Fruit fly (Drosophila melanogaster) whole organism, embryonic: ENCODE measurements around the gene CG9393.

Source experiments
- Abd-B ChIP-seq: fragments of 200-800 bp; sonication (Bioruptor generic); optimal IDR thresholded peaks from 2 replicates; lab custom pipeline; 2018; ENCODE audit warnings: missing biosample characterization, mild to moderate bottlenecking, missing genetic modification characterization, moderate library complexity
- Awh ChIP-seq: fragments of 200-800 bp; sonication (Bioruptor generic); IDR thresholded peaks from 2 replicates; pipeline ENCODE4, ENCODE4 v1.3.6; 2022; ENCODE audit warnings: missing biosample characterization, missing genetic modification characterization
- CG10543 ChIP-seq: fragments of 200-800 bp; sonication (Bioruptor generic); optimal IDR thresholded peaks from 3 replicates; lab custom pipeline; 2017; ENCODE audit warnings: missing biosample characterization, mild to moderate bottlenecking, missing genetic modification characterization, moderate library complexity
- CG11560 ChIP-seq: fragments of 200-800 bp; sonication (Bioruptor generic); IDR thresholded peaks from 3 replicates; pipeline ENCODE4 v1.3.6; 2022; ENCODE audit warnings: missing biosample characterization, missing genetic modification characterization
- CG11723 ChIP-seq: fragments of 200-800 bp; sonication (Bioruptor generic); optimal IDR thresholded peaks from 2 replicates; lab custom pipeline; 2017; ENCODE audit warnings: missing biosample characterization, mild to moderate bottlenecking, missing genetic modification characterization
- CG12236 ChIP-seq: fragments of 200-800 bp; sonication (Bioruptor generic); optimal IDR thresholded peaks from 2 replicates; lab custom pipeline; 2016; ENCODE audit warnings: missing biosample characterization, missing genetic modification characterization
- CG12769 ChIP-seq: fragments of 200-800 bp; sonication (Bioruptor generic); optimal IDR thresholded peaks from 2 replicates; lab custom pipeline; 2019; ENCODE audit warnings: missing biosample characterization, mild to moderate bottlenecking, missing genetic modification characterization, moderate library complexity
- CG12942 ChIP-seq: fragments of 200-800 bp; sonication (Bioruptor generic); optimal IDR thresholded peaks from 3 replicates; lab custom pipeline; 2016; ENCODE audit warnings: missing biosample characterization, missing genetic modification characterization
- CG13775 ChIP-seq: fragments of 200-800 bp; sonication (Bioruptor generic); optimal IDR thresholded peaks from 3 replicates; lab custom pipeline; 2017; ENCODE audit warnings: missing biosample characterization, mild to moderate bottlenecking, missing genetic modification characterization
- CG15479 ChIP-seq: fragments of 200-800 bp; sonication (Bioruptor generic); optimal IDR thresholded peaks from 3 replicates; lab custom pipeline; 2019; ENCODE audit warnings: missing biosample characterization, mild to moderate bottlenecking, missing genetic modification characterization, moderate library complexity
- CG16863 ChIP-seq: fragments of 200-800 bp; sonication (Bioruptor generic); optimal IDR thresholded peaks from 3 replicates; lab custom pipeline; 2016; ENCODE audit warnings: missing biosample characterization, missing genetic modification characterization
- CG18764 ChIP-seq: fragments of 200-800 bp; sonication (Bioruptor generic); optimal IDR thresholded peaks from 3 replicates; lab custom pipeline; 2016; ENCODE audit warnings: missing biosample characterization, missing genetic modification characterization
- CG31388 ChIP-seq: fragments of 200-800 bp; sonication (Bioruptor generic); optimal IDR thresholded peaks from 2 replicates; lab custom pipeline; 2016; ENCODE audit warnings: missing biosample characterization, missing genetic modification characterization
- CG33557 ChIP-seq: fragments of 200-800 bp; sonication (Bioruptor generic); optimal IDR thresholded peaks from 2 replicates; lab custom pipeline; 2019; ENCODE audit warnings: missing biosample characterization, mild to moderate bottlenecking, missing genetic modification characterization, moderate library complexity
- CG4282 ChIP-seq: fragments of 200-800 bp; sonication (Bioruptor generic); optimal IDR thresholded peaks from 2 replicates; lab custom pipeline; 2016; ENCODE audit warnings: missing biosample characterization, missing genetic modification characterization
- CG4328 ChIP-seq: fragments of 200-800 bp; sonication (Bioruptor generic); optimal IDR thresholded peaks from 3 replicates; lab custom pipeline; 2017; ENCODE audit warnings: missing biosample characterization, missing genetic modification reagents, missing genetic modification characterization
- CG4707 ChIP-seq: fragments of 200-800 bp; sonication (Bioruptor generic); optimal IDR thresholded peaks from 2 replicates; lab custom pipeline; 2018; ENCODE audit warnings: missing biosample characterization, mild to moderate bottlenecking, missing genetic modification characterization, moderate library complexity
- CG7839 ChIP-seq: fragments of 200-800 bp; sonication (Bioruptor generic); optimal IDR thresholded peaks from 3 replicates; lab custom pipeline; 2018; ENCODE audit warnings: missing biosample characterization, mild to moderate bottlenecking, missing genetic modification characterization, moderate library complexity
- CG8388 ChIP-seq: fragments of 200-800 bp; sonication (Bioruptor generic); optimal IDR thresholded peaks from 2 replicates; lab custom pipeline; 2019; ENCODE audit warnings: missing biosample characterization, mild to moderate bottlenecking, missing genetic modification characterization, moderate library complexity
- CG8765 ChIP-seq: fragments of 200-800 bp; sonication (Bioruptor generic); IDR thresholded peaks from 2 replicates; pipeline ENCODE4 v1.3.6; 2022; ENCODE audit warnings: missing biosample characterization, missing genetic modification characterization
- CrebB ChIP-seq: fragments of 200-800 bp; sonication (Bioruptor generic); optimal IDR thresholded peaks from 3 replicates; lab custom pipeline; 2018; ENCODE audit warnings: missing biosample characterization, mild to moderate bottlenecking, missing genetic modification characterization
- D19B ChIP-seq: fragments of 200-800 bp; sonication (Bioruptor generic); optimal IDR thresholded peaks from 2 replicates; lab custom pipeline; 2017; ENCODE audit warnings: missing biosample characterization, mild to moderate bottlenecking, missing genetic modification characterization
- Eip74EF ChIP-seq, 2 experiments: fragments of 200-800 bp in 1 of 2; fragments of >200 bp in 1 of 2; sonication (Bioruptor generic) in 1 of 2; optimal IDR thresholded peaks; 2 replicates each; lab custom pipeline; 2017 to 2019; ENCODE audit warnings: missing biosample characterization in 2 of 2, missing genetic modification characterization in 2 of 2, mild to moderate bottlenecking in 1 of 2, moderate library complexity in 1 of 2
- Ets97D ChIP-seq: fragments of 200-800 bp; sonication (Bioruptor generic); optimal IDR thresholded peaks from 3 replicates; lab custom pipeline; 2016; ENCODE audit warnings: missing biosample characterization, missing genetic modification characterization
- H15 ChIP-seq: fragments of 200-800 bp; sonication (Bioruptor generic); IDR thresholded peaks from 3 replicates; pipeline ENCODE4 v1.3.6; 2022; ENCODE audit warnings: missing biosample characterization, missing genetic modification characterization
- HLH3B ChIP-seq: fragments of 200-800 bp; sonication (Bioruptor generic); IDR thresholded peaks from 2 replicates; pipeline ENCODE4 v1.3.6; 2022; ENCODE audit warnings: missing biosample characterization, missing genetic modification characterization
- HLH54F ChIP-seq: fragments of 200-800 bp; sonication (Bioruptor generic); optimal IDR thresholded peaks from 3 replicates; lab custom pipeline; 2016; ENCODE audit warnings: missing biosample characterization, missing genetic modification characterization
- Hr51 ChIP-seq, 2 experiments: fragments of 200-800 bp; sonication (Bioruptor generic); optimal IDR thresholded peaks; 2 replicates in 1 of 2; 3 replicates in 1 of 2; lab custom pipeline; 2016 to 2018; ENCODE audit warnings: missing biosample characterization in 2 of 2, missing genetic modification characterization in 2 of 2, mild to moderate bottlenecking in 1 of 2, moderate library complexity in 1 of 2
- Meics ChIP-seq: fragments of 200-800 bp; sonication (Bioruptor generic); optimal IDR thresholded peaks from 2 replicates; lab custom pipeline; 2017; ENCODE audit warnings: missing biosample characterization, mild to moderate bottlenecking, missing genetic modification characterization
- NK7.1 ChIP-seq: fragments of 200-800 bp; sonication (Bioruptor generic); optimal IDR thresholded peaks from 3 replicates; lab custom pipeline; 2016; ENCODE audit warnings: missing biosample characterization, missing genetic modification characterization
- Poxn ChIP-seq: fragments of 200-800 bp; sonication (Bioruptor generic); IDR thresholded peaks from 2 replicates; pipeline ENCODE4 v1.3.6; 2022; ENCODE audit warnings: missing biosample characterization, missing genetic modification characterization
- Ptx1 ChIP-seq: fragments of 200-800 bp; sonication (Bioruptor generic); IDR thresholded peaks from 2 replicates; pipeline ENCODE4 v1.3.6; 2022; ENCODE audit warnings: missing biosample characterization, missing genetic modification characterization
- bcd ChIP-seq: fragments of 200-800 bp; sonication (Bioruptor generic); optimal IDR thresholded peaks from 2 replicates; lab custom pipeline; 2017; ENCODE audit warnings: missing biosample characterization, mild to moderate bottlenecking, missing genetic modification characterization
- en ChIP-seq: fragments of 200-800 bp; sonication (Bioruptor generic); optimal IDR thresholded peaks from 2 replicates; lab custom pipeline; 2016; ENCODE audit warnings: missing biosample characterization, missing genetic modification characterization
- ham ChIP-seq: fragments of 200-800 bp; sonication (Bioruptor generic); IDR thresholded peaks from 2 replicates; pipeline ENCODE4 v1.3.6; 2022; ENCODE audit warnings: missing biosample characterization, missing genetic modification characterization
- hbn ChIP-seq: fragments of 200-800 bp; sonication (Bioruptor generic); IDR thresholded peaks from 2 replicates; pipeline ENCODE4 v1.3.6; 2022; ENCODE audit warnings: missing biosample characterization, missing genetic modification characterization; ENCODE audit not compliant: partially characterized antibody
- nau ChIP-seq: fragments of 200-800 bp; sonication (Bioruptor generic); optimal IDR thresholded peaks from 3 replicates; lab custom pipeline; 2017; ENCODE audit warnings: missing biosample characterization, mild to moderate bottlenecking, missing genetic modification characterization, missing genetic modification reagents
- oc ChIP-seq: fragments of 200-800 bp; sonication (Bioruptor generic); optimal IDR thresholded peaks from 2 replicates; lab custom pipeline; 2018; ENCODE audit warnings: missing biosample characterization, mild to moderate bottlenecking, missing genetic modification characterization, moderate library complexity
- p53 ChIP-seq: fragments of 200-800 bp; sonication (Bioruptor generic); optimal IDR thresholded peaks from 2 replicates; lab custom pipeline; 2016; ENCODE audit warnings: missing biosample characterization, missing genetic modification characterization
- peb ChIP-seq: fragments of 200-800 bp; sonication (Bioruptor generic); IDR thresholded peaks from 2 replicates; pipeline ENCODE4 v1.3.6; 2022; ENCODE audit warnings: missing biosample characterization, missing genetic modification characterization
- phol ChIP-seq: fragments of 200-800 bp; sonication (Bioruptor generic); optimal IDR thresholded peaks from 3 replicates; lab custom pipeline; 2018; ENCODE audit warnings: missing biosample characterization, mild to moderate bottlenecking, missing genetic modification characterization, moderate library complexity
- repo ChIP-seq: fragments of 200-800 bp; sonication (Bioruptor generic); optimal IDR thresholded peaks from 2 replicates; lab custom pipeline; 2016; ENCODE audit warnings: missing biosample characterization, missing genetic modification characterization
- seq ChIP-seq: fragments of 200-800 bp; sonication (Bioruptor generic); IDR thresholded peaks from 2 replicates; pipeline ENCODE4 v1.3.6; 2022; ENCODE audit warnings: missing biosample characterization, missing genetic modification characterization
- shn ChIP-seq: fragments of 200-800 bp; sonication (Bioruptor generic); optimal IDR thresholded peaks from 3 replicates; lab custom pipeline; 2016; ENCODE audit warnings: missing biosample characterization, missing genetic modification characterization
- sima ChIP-seq: fragments of 200-800 bp; sonication (Bioruptor generic); optimal IDR thresholded peaks from 2 replicates; lab custom pipeline; 2016; ENCODE audit warnings: missing biosample characterization, missing genetic modification characterization
- slbo ChIP-seq: fragments of 200-800 bp; sonication (Bioruptor generic); IDR thresholded peaks from 2 replicates; pipeline ENCODE4 v1.3.6; 2022; ENCODE audit warnings: missing biosample characterization, missing genetic modification characterization
- slou ChIP-seq: fragments of 200-800 bp; sonication (Bioruptor generic); optimal IDR thresholded peaks from 3 replicates; lab custom pipeline; 2016; ENCODE audit warnings: missing biosample characterization, missing genetic modification characterization
- stc ChIP-seq: fragments of 200-800 bp; sonication (Bioruptor generic); IDR thresholded peaks from 2 replicates; pipeline ENCODE4 v1.3.6; 2022; ENCODE audit warnings: missing biosample characterization, missing genetic modification characterization
- vvl ChIP-seq: fragments of 200-800 bp; sonication (Bioruptor generic); IDR thresholded peaks from 2 replicates; pipeline ENCODE4 v1.3.6; 2022; ENCODE audit warnings: missing biosample characterization, missing genetic modification characterization
- zf30C ChIP-seq: fragments of 200-800 bp; sonication (Bioruptor generic); optimal IDR thresholded peaks from 3 replicates; lab custom pipeline; 2018; ENCODE audit warnings: missing biosample characterization, mild to moderate bottlenecking, missing genetic modification characterization

The CG9393 gene

DNA sequence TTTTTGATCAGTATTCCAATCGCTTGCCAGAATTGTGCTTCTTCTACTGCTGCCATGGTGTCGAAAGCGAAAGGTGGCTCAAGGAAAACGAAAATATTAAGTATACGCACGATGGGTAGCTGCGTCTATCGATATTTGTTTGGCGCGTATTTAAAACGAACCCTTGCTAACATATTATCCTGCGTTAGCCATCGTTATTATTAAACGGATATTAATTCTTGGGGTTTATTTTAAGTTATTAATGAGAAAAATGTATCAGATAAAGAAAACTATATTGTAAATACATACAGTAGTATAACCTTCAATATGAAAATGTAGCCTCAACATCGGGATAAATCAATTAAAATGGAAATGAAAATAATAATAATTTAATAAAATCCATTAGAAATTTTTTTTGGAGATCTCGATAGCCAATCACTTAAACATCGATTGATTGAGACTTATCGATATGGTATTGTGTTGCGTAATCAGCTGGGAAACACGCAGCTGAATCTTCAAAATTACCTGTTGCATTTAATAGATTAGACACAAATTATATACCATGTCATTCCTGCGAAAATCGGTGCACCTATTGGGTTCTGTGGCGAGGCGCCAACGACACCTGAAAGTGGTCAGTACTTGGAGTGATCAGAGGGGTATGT, 8.0 kb downstream of the CG9393 start, which contains the start of the genes CG9386 and BckdhA (continued):
- TF ChIP-seq CG4328 (GFP tag; lab: Kevin White, UChicago) = peak; percentile 52
- TF ChIP-seq CG7839 = peak; percentile 59
- no peak for TF ChIP-seq oc (tag; lab: Kevin White, UChicago)
- TF ChIP-seq slbo (GFP tag; lab: Robert Waterston, UW) = peak; percentile 71
- peak; percentile 60 for TF ChIP-seq HLH54F (GFP tag; lab: Kevin White, UChicago)
- peak; percentile 47; the same call in 1 of the 2 replicates for TF ChIP-seq Ptx1 (GFP tag; lab: Robert Waterston, UW)
- TF ChIP-seq Meics (GFP tag; lab: Kevin White, UChicago) = peak; percentile 67
- no peak for TF ChIP-seq slou
- TF ChIP-seq CG10543 (GFP tag; lab: Kevin White, UChicago) = peak; percentile 62
- TF ChIP-seq Ets97D (GFP tag; lab: Kevin White, UChicago) = peak; percentile 35
- peak; percentile 5 for TF ChIP-seq CG8388 (GFP tag; lab: Kevin White, UChicago)
- TF ChIP-seq CG31388 (GFP tag; lab: Kevin White, UChicago) = no peak
- TF ChIP-seq CG12236 (GFP tag; lab: Kevin White, UChicago) = no peak
- TF ChIP-seq CG15479 (GFP tag; lab: Kevin White, UChicago) = no peak
- TF ChIP-seq D19B = peak; percentile 35
- TF ChIP-seq Abd-B = no peak
- no peak for TF ChIP-seq repo
- peak; percentile 55 for TF ChIP-seq CG13775 (GFP tag; lab: Kevin White, UChicago)
- peak; percentile 65 for TF ChIP-seq CG12942 (GFP tag; lab: Kevin White, UChicago)
- 0 out of 2 replicates have a peak, but pooled peaks have one; percentile 14 for TF ChIP-seq CG8765
- no peak for TF ChIP-seq sima (GFP tag; lab: Kevin White, UChicago)
- no peak for TF ChIP-seq Poxn (GFP tag; lab: Robert Waterston, UW)
- TF ChIP-seq p53 (GFP tag; lab: Kevin White, UChicago) = no peak
- TF ChIP-seq CG16863 = peak; percentile 5
- TF ChIP-seq peb (GFP tag; lab: Robert Waterston, UW) = 0 out of 2 replicates have a peak, but pooled peaks have one; percentile 38
- peak; percentile 16 for TF ChIP-seq CG18764 (GFP tag; lab: Kevin White, UChicago)
- TF ChIP-seq CG4282 (GFP tag; lab: Kevin White, UChicago) = no peak
- no peak for TF ChIP-seq Eip74EF (GFP tag; optimal IDR thresholded peaks at IDR 0.05; lab: Kevin White, UChicago)
- TF ChIP-seq H15 (GFP tag; lab: Robert Waterston, UW) = no peak
- no peak for TF ChIP-seq seq
- TF ChIP-seq HLH3B (GFP tag; lab: Robert Waterston, UW) = no peak
- TF ChIP-seq ham = no peak
- no peak for TF ChIP-seq en (GFP tag; lab: Kevin White, UChicago)
- TF ChIP-seq CG4707 (GFP tag; lab: Kevin White, UChicago) = no peak
- no peak for TF ChIP-seq nau (GFP tag; lab: Kevin White, UChicago)
- TF ChIP-seq phol (tag; lab: Kevin White, UChicago) = peak; percentile 60
- TF ChIP-seq bcd = peak; percentile 21
- TF ChIP-seq CG12769 (tag; lab: Kevin White, UChicago) = no peak
- TF ChIP-seq shn = peak; percentile 42
- peak; percentile 74 for TF ChIP-seq vvl
- peak in 1 of 2 experiments; percentile 19 for TF ChIP-seq Hr51 (GFP tag; optimal IDR thresholded peaks at IDR 0.05; lab: Kevin White, UChicago)
- no peak for TF ChIP-seq zf30C (GFP tag; lab: Kevin White, UChicago)
- peak; percentile 71 for TF ChIP-seq hbn (GFP tag; lab: Robert Waterston, UW)
- TF ChIP-seq CrebB (tag; lab: Kevin White, UChicago) = no peak
- TF ChIP-seq CG11723 (GFP tag; lab: Kevin White, UChicago) = peak; percentile 33
- TF ChIP-seq Awh (GFP tag; lab: Robert Waterston, UW) = no peak
- no peak for TF ChIP-seq NK7.1 (GFP tag; lab: Kevin White, UChicago)
- TF ChIP-seq stc (GFP tag; lab: Robert Waterston, UW) = no peak
- no peak for TF ChIP-seq CG11560
- TF ChIP-seq CG33557 (GFP tag; lab: Kevin White, UChicago) = peak; percentile 10
